Worm (Caenorhabditis elegans) whole organism, L4 larva: ENCODE measurements around the gene nep-2.

Experiments used
- F10B5.3 ChIP-seq: sonication (generic microtip); optimal IDR thresholded peaks from 2 replicates; lab custom pipeline; 2016; ENCODE audit warnings: mild to moderate bottlenecking, missing genetic modification characterization, missing compliant biosample characterization
- F44E2.7 ChIP-seq: fragments of 200-800 bp; sonication (Bioruptor generic); IDR thresholded peaks from 2 replicates; pipeline ENCODE4 v2.1.2; 2022; ENCODE audit warnings: missing genetic modification characterization, missing compliant biosample characterization
- F49E8.2 ChIP-seq: sonication (generic microtip); optimal IDR thresholded peaks from 2 replicates; lab custom pipeline; 2016; ENCODE audit warnings: missing compliant biosample characterization, mild to moderate bottlenecking, missing genetic modification characterization, borderline replicate concordance
- R02D3.7 ChIP-seq: fragments of 150-350 bp; sonication (generic microtip); optimal IDR thresholded peaks from 3 replicates; lab custom pipeline; 2014; ENCODE audit warnings: missing biosample characterization, missing genetic modification characterization
- T20F7.1 ChIP-seq: fragments of 200-800 bp; sonication (Bioruptor generic); optimal IDR thresholded peaks from 2 replicates; lab custom pipeline; 2018; ENCODE audit warnings: mild to moderate bottlenecking, missing genetic modification characterization, missing compliant biosample characterization
- T26A8.4 ChIP-seq: fragments of 200-800 bp; sonication (Bioruptor generic); IDR thresholded peaks from 2 replicates; pipeline ENCODE4 v1.3.6; 2022; ENCODE audit warnings: missing genetic modification characterization, missing compliant biosample characterization
- Y5F2A.4 ChIP-seq: fragments of 200-800 bp; sonication (Bioruptor generic); optimal IDR thresholded peaks from 2 replicates; lab custom pipeline; 2018; ENCODE audit warnings: mild to moderate bottlenecking, missing genetic modification characterization, missing compliant biosample characterization
- ZK337.2 ChIP-seq: fragments of 200-800 bp; sonication (Bioruptor generic); IDR thresholded peaks from 2 replicates; pipeline ENCODE4 v1.3.6; 2022; ENCODE audit warnings: missing genetic modification reagents, missing genetic modification characterization, missing compliant biosample characterization
- ZK546.5 ChIP-seq, 2 experiments: sonication (generic microtip); optimal IDR thresholded peaks; 2 replicates each; lab custom pipeline; 2017; ENCODE audit warnings: missing biosample characterization in 2 of 2, missing genetic modification characterization in 2 of 2
- aha-1 ChIP-seq: fragments of 150-350 bp; peaks from one replicate; lab custom pipeline; 2014; ENCODE audit warnings: missing biosample characterization, missing genetic modification characterization
- ama-1 ChIP-seq: fragments of 150-350 bp; optimal IDR thresholded peaks from 2 replicates; lab custom pipeline; 2014; ENCODE audit warnings: inconsistent platforms, mixed read lengths
- attf-4 ChIP-seq: sonication (generic microtip); optimal IDR thresholded peaks from 3 replicates; lab custom pipeline; 2017; ENCODE audit warnings: missing biosample characterization, missing genetic modification characterization
- ceh-20 ChIP-seq: fragments of 200-800 bp; sonication (Bioruptor generic); IDR thresholded peaks from 2 replicates; pipeline ENCODE4 v1.3.6; 2022; ENCODE audit warnings: missing genetic modification reagents, missing genetic modification characterization, missing compliant biosample characterization
- ceh-28 ChIP-seq: fragments of 150-350 bp; optimal IDR thresholded peaks from 2 replicates; lab custom pipeline; 2014; ENCODE audit warnings: missing biosample characterization, missing genetic modification reagents, missing genetic modification characterization
- ceh-32 ChIP-seq: sonication (generic microtip); optimal IDR thresholded peaks from 2 replicates; lab custom pipeline; 2016; ENCODE audit warnings: mild to moderate bottlenecking, missing genetic modification characterization, missing compliant biosample characterization; ENCODE audit not compliant: poor library complexity
- ceh-44 ChIP-seq: fragments of 200-800 bp; sonication (Bioruptor generic); IDR thresholded peaks from 2 replicates; pipeline ENCODE4 v1.3.6; 2022; ENCODE audit warnings: missing genetic modification reagents, missing genetic modification characterization, missing compliant biosample characterization
- ceh-62 ChIP-seq: sonication (generic microtip); optimal IDR thresholded peaks from 2 replicates; lab custom pipeline; 2017; ENCODE audit warnings: missing biosample characterization, missing genetic modification characterization
- ceh-82 ChIP-seq: sonication (generic microtip); optimal IDR thresholded peaks from 2 replicates; lab custom pipeline; 2017; ENCODE audit warnings: missing biosample characterization, missing genetic modification characterization
- daf-12 ChIP-seq: fragments of 150-350 bp; optimal IDR thresholded peaks from 2 replicates; lab custom pipeline; 2014; ENCODE audit warnings: missing biosample characterization, missing genetic modification reagents, missing genetic modification characterization
- daf-19 ChIP-seq: fragments of 200-800 bp; sonication (Bioruptor generic); conservative IDR thresholded peaks from 2 replicates; pipeline ENCODE4 v1.3.6; 2022; ENCODE audit warnings: missing genetic modification characterization, missing compliant biosample characterization
- dmd-8 ChIP-seq: fragments of 200-800 bp; sonication (Bioruptor generic); IDR thresholded peaks from 2 replicates; pipeline ENCODE4 v1.3.6; 2022; ENCODE audit warnings: missing genetic modification characterization, missing compliant biosample characterization
- dmd-9 ChIP-seq: fragments of 200-800 bp; sonication (Bioruptor generic); IDR thresholded peaks from 2 replicates; pipeline ENCODE4 v1.3.6; 2022; ENCODE audit warnings: missing genetic modification reagents, missing genetic modification characterization, missing compliant biosample characterization
- duxl-1 ChIP-seq: sonication (generic microtip); optimal IDR thresholded peaks from 2 replicates; lab custom pipeline; 2016; ENCODE audit warnings: mild to moderate bottlenecking, missing genetic modification characterization, moderate library complexity, missing compliant biosample characterization; ENCODE audit not compliant: poor library complexity
- fos-1 ChIP-seq: fragments of 150-350 bp; optimal IDR thresholded peaks from 2 replicates; lab custom pipeline; 2014; ENCODE audit warnings: missing biosample characterization, missing genetic modification characterization
- hlh-11 ChIP-seq: fragments of 200-800 bp; sonication (Bioruptor generic); optimal IDR thresholded peaks from 2 replicates; lab custom pipeline; 2018; ENCODE audit warnings: mild to moderate bottlenecking, missing genetic modification characterization, missing compliant biosample characterization
- hlh-30 ChIP-seq: sonication (generic microtip); optimal IDR thresholded peaks from 2 replicates; lab custom pipeline; 2017; ENCODE audit warnings: antibody characterized with exemption, mild to moderate bottlenecking, missing genetic modification characterization, missing compliant biosample characterization; ENCODE audit not compliant: insufficient read depth
- hmg-1.1 ChIP-seq: fragments of 200-800 bp; sonication (Bioruptor generic); IDR thresholded peaks from 2 replicates; pipeline ENCODE4 v1.3.6; 2022; ENCODE audit warnings: missing genetic modification reagents, missing genetic modification characterization, missing compliant biosample characterization
- lim-7 ChIP-seq: fragments of 200-800 bp; sonication (Bioruptor generic); IDR thresholded peaks from 2 replicates; pipeline ENCODE4 v1.3.6; 2022; ENCODE audit warnings: missing genetic modification characterization, missing compliant biosample characterization
- lin-1 ChIP-seq: fragments of 200-800 bp; sonication (Bioruptor generic); IDR thresholded peaks from 2 replicates; pipeline ENCODE4 v1.3.6; 2022; ENCODE audit warnings: missing genetic modification reagents, missing genetic modification characterization, missing compliant biosample characterization
- lin-29 ChIP-seq: fragments of 200-800 bp; sonication (Bioruptor generic); IDR thresholded peaks from 2 replicates; pipeline ENCODE4 v1.3.6; 2022; ENCODE audit warnings: missing genetic modification reagents, missing genetic modification characterization, missing compliant biosample characterization
- lin-39 ChIP-seq: fragments of 150-350 bp; optimal IDR thresholded peaks from 2 replicates; lab custom pipeline; 2014; ENCODE audit warnings: missing biosample characterization, missing genetic modification reagents, missing genetic modification characterization
- lsy-2 ChIP-seq, 2 experiments: fragments of 150-350 bp in 1 of 2; sonication (generic microtip) in 1 of 2; optimal IDR thresholded peaks; 2 replicates each; lab custom pipeline; 2014 to 2017; ENCODE audit warnings: missing biosample characterization in 2 of 2, missing genetic modification characterization in 2 of 2
- mdl-1 ChIP-seq, 2 experiments: fragments of 150-350 bp in 1 of 2; sonication (generic microtip) in 1 of 2; optimal IDR thresholded peaks; 2 replicates each; lab custom pipeline; 2014 to 2017; ENCODE audit warnings: missing biosample characterization in 2 of 2, missing genetic modification characterization in 2 of 2
- nhr-10 ChIP-seq: fragments of 150-350 bp; optimal IDR thresholded peaks from 2 replicates; lab custom pipeline; 2014; ENCODE audit warnings: missing biosample characterization, missing genetic modification characterization
- nhr-111 ChIP-seq: fragments of 200-800 bp; sonication (Bioruptor generic); optimal IDR thresholded peaks from 2 replicates; lab custom pipeline; 2018; ENCODE audit warnings: mild to moderate bottlenecking, missing genetic modification characterization, missing compliant biosample characterization
- nhr-237 ChIP-seq: sonication (generic microtip); optimal IDR thresholded peaks from 2 replicates; lab custom pipeline; 2017; ENCODE audit warnings: missing biosample characterization, missing genetic modification characterization
- nhr-28 ChIP-seq: fragments of 150-350 bp; optimal IDR thresholded peaks from 2 replicates; lab custom pipeline; 2014; ENCODE audit warnings: missing biosample characterization, missing genetic modification characterization
- nhr-41 ChIP-seq: fragments of 200-800 bp; sonication (Bioruptor generic); IDR thresholded peaks from 2 replicates; pipeline ENCODE4 v1.3.6; 2022; ENCODE audit warnings: missing genetic modification reagents, missing genetic modification characterization, missing compliant biosample characterization
- nhr-6 ChIP-seq: fragments of 150-350 bp; optimal IDR thresholded peaks from 2 replicates; lab custom pipeline; 2014; ENCODE audit warnings: missing biosample characterization, missing genetic modification characterization
- nhr-76 ChIP-seq: fragments of 150-350 bp; optimal IDR thresholded peaks from 2 replicates; lab custom pipeline; 2014; ENCODE audit warnings: missing biosample characterization, missing genetic modification characterization
- pha-4 ChIP-seq, 2 experiments: fragments of 150-350 bp in 1 of 2; fragments of 200-800 bp in 1 of 2; sonication (Bioruptor generic) in 1 of 2; IDR thresholded peaks in 1 of 2; optimal IDR thresholded peaks in 1 of 2; 2 replicates each; pipeline versions ENCODE4 v1.3.6 to Lab custom; 2014 to 2022; ENCODE audit warnings: missing genetic modification characterization in 2 of 2, missing genetic modification reagents in 2 of 2, missing biosample characterization in 1 of 2, missing compliant biosample characterization in 1 of 2
- pqm-1 ChIP-seq: sonication (generic microtip); optimal IDR thresholded peaks from 2 replicates; lab custom pipeline; 2017; ENCODE audit warnings: missing biosample characterization, missing genetic modification characterization
- rbr-2 ChIP-seq: sonication (generic microtip); optimal IDR thresholded peaks from 2 replicates; lab custom pipeline; 2016; ENCODE audit warnings: missing genotype, missing genetic modification characterization, missing compliant biosample characterization
- snpc-1.2 ChIP-seq: fragments of 200-800 bp; sonication (Bioruptor generic); IDR thresholded peaks from 2 replicates; pipeline ENCODE4 v1.3.6; 2022; ENCODE audit warnings: missing genetic modification reagents, missing genetic modification characterization, missing compliant biosample characterization
- spr-1 ChIP-seq: sonication (generic microtip); optimal IDR thresholded peaks from 2 replicates; lab custom pipeline; 2016; ENCODE audit warnings: mild to moderate bottlenecking, missing genetic modification characterization, missing compliant biosample characterization
- tag-97 ChIP-seq: fragments of 200-800 bp; sonication (Bioruptor generic); IDR thresholded peaks from 2 replicates; pipeline ENCODE4 v1.3.6; 2022; ENCODE audit warnings: missing genetic modification characterization, missing compliant biosample characterization
- tra-1 ChIP-seq: fragments of 200-800 bp; sonication (Bioruptor generic); IDR thresholded peaks from 2 replicates; pipeline ENCODE4 v1.3.6; 2022; ENCODE audit warnings: missing genetic modification reagents, missing genetic modification characterization, missing compliant biosample characterization
- unc-130 ChIP-seq: sonication (generic microtip); optimal IDR thresholded peaks from 2 replicates; lab custom pipeline; 2016; ENCODE audit warnings: missing genetic modification reagents, missing genetic modification characterization, missing compliant biosample characterization
- unc-39 ChIP-seq: sonication (generic microtip); optimal IDR thresholded peaks from 2 replicates; lab custom pipeline; 2017; ENCODE audit warnings: missing biosample characterization, missing genetic modification characterization
- zag-1 ChIP-seq: fragments of 150-350 bp; optimal IDR thresholded peaks from 2 replicates; lab custom pipeline; 2014; ENCODE audit warnings: missing biosample characterization, missing genetic modification characterization
- zfp-2 ChIP-seq: sonication (generic microtip); optimal IDR thresholded peaks from 2 replicates; lab custom pipeline; 2016; ENCODE audit warnings: mild to moderate bottlenecking, missing genetic modification characterization, missing compliant biosample characterization
- zip-11 ChIP-seq: fragments of 200-800 bp; sonication (Bioruptor generic); IDR thresholded peaks from 2 replicates; pipeline ENCODE4 v1.3.6; 2022; ENCODE audit warnings: missing genetic modification characterization, missing compliant biosample characterization

The nep-2 gene

DNA sequence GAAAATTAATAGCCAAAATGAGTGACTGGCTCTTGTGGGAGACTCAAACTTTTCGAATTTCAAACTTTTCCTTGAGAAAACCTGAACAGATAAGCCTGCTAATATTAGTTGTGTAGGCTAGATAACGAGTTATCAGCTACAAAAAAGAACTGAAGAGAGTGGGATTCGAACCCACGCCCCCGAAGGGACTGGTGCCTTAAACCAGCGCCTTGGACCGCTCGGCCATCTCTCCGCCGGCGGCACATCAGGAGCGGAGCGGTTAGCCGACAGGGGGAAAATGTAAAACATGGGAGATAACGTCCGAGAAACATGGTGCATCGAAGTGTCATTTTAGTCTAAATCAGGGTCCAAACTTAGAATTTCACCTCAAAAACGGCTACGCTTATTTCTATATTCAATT is 10.1 kb upstream of the nep-2 start (continued):
- no peak for TF ChIP-seq nhr-28 (tag; lab: Kevin White, UChicago)
- TF ChIP-seq hmg-1.1 (GFP tag; lab: Robert Waterston, UW): no peak
- no peak for TF ChIP-seq mdl-1 (tag; optimal IDR thresholded peaks at IDR 0.05; lab: Kevin White, UChicago)
- no peak for TF ChIP-seq nhr-6
- peak; percentile 11; the same call in 1 of the 2 replicates for TF ChIP-seq ceh-20
- no peak for TF ChIP-seq lin-29 (GFP tag; lab: Robert Waterston, UW)
- no peak for TF ChIP-seq T20F7.1
- no peak for TF ChIP-seq nhr-76
- no peak for TF ChIP-seq attf-4 (tag; lab: Kevin White, UChicago)
- 0 out of 2 replicates have a peak, but pooled peaks have one; percentile 71 for TF ChIP-seq F44E2.7
- TF ChIP-seq pha-4 (GFP tag; IDR thresholded peaks at IDR 0.05; lab: Robert Waterston, UW): no peak
- no peak for TF ChIP-seq pha-4 (tag; optimal IDR thresholded peaks at IDR 0.05; lab: Kevin White, UChicago)
- peak; percentile 44; the same call in 1 of the 2 replicates for TF ChIP-seq dmd-9 (GFP tag; lab: Robert Waterston, UW)
- no peak for TF ChIP-seq hlh-11
- TF ChIP-seq ZK337.2 (GFP tag; lab: Robert Waterston, UW): no peak
- TF ChIP-seq ceh-62 (tag; lab: Kevin White, UChicago): no peak
- no peak for TF ChIP-seq ceh-28 (tag; lab: Kevin White, UChicago)
- no peak for TF ChIP-seq nhr-111 (GFP tag; lab: Kevin White, UChicago)
- TF ChIP-seq Y5F2A.4: no peak
- no peak for TF ChIP-seq pqm-1 (tag; lab: Kevin White, UChicago)
- TF ChIP-seq daf-19 (GFP tag; lab: Robert Waterston, UW): no peak
- TF ChIP-seq lin-39: no peak
- no peak for TF ChIP-seq unc-39 (tag; lab: Kevin White, UChicago)
- no peak for TF ChIP-seq nhr-10 (tag; lab: Kevin White, UChicago)
- TF ChIP-seq ZK546.5 (tag; optimal IDR thresholded peaks at IDR 0.05; lab: Kevin White, UChicago): no peak
- peak; percentile 65 for TF ChIP-seq snpc-1.2
- TF ChIP-seq unc-130: no peak
- TF ChIP-seq zip-11 (GFP tag; lab: Robert Waterston, UW): no peak
- no peak for TF ChIP-seq zfp-2
- TF ChIP-seq daf-12 (tag; lab: Kevin White, UChicago): no peak
- 0 out of 2 replicates have a peak, but pooled peaks have one; percentile 44 for TF ChIP-seq tra-1 (GFP tag; lab: Robert Waterston, UW)
- TF ChIP-seq lim-7 (GFP tag; lab: Robert Waterston, UW): peak; percentile 67; the same call in 1 of the 2 replicates
- no peak for TF ChIP-seq T26A8.4 (GFP tag; lab: Robert Waterston, UW)
- TF ChIP-seq hlh-30 (tag; lab: Kevin White, UChicago): no peak
- TF ChIP-seq lsy-2 (tag; optimal IDR thresholded peaks at IDR 0.05; lab: Kevin White, UChicago): no peak
- no peak for TF ChIP-seq F10B5.3 (tag; lab: Kevin White, UChicago)
- TF ChIP-seq lin-1: no peak
- no peak for TF ChIP-seq ceh-82 (tag; lab: Kevin White, UChicago)
- TF ChIP-seq rbr-2: no peak
- TF ChIP-seq ama-1 (lab: Kevin White, UChicago): no peak
- no peak for TF ChIP-seq nhr-237 (tag; lab: Kevin White, UChicago)
- no peak for TF ChIP-seq F49E8.2 (tag; lab: Kevin White, UChicago)
- no peak for TF ChIP-seq ceh-32
- peak; percentile 80 for TF ChIP-seq aha-1 (tag; lab: Kevin White, UChicago)
- 0 out of 2 replicates have a peak, but pooled peaks have one; percentile 31 for TF ChIP-seq nhr-41 (GFP tag; lab: Robert Waterston, UW)
- peak; percentile 6 for TF ChIP-seq spr-1 (tag; lab: Kevin White, UChicago)
- TF ChIP-seq duxl-1 (tag; lab: Kevin White, UChicago): no peak
- 0 out of 2 replicates have a peak, but pooled peaks have one; percentile 42 for TF ChIP-seq dmd-8 (GFP tag; lab: Robert Waterston, UW)
- no peak for TF ChIP-seq zag-1 (tag; lab: Kevin White, UChicago)
- TF ChIP-seq tag-97: no peak
- TF ChIP-seq ceh-44: no peak
- TF ChIP-seq R02D3.7 (tag; lab: Kevin White, UChicago): no peak
- TF ChIP-seq fos-1 (tag; lab: Kevin White, UChicago): no peak
